Worm (Caenorhabditis elegans) whole organism, midembryonic: ENCODE data around the gene ZC239.22.

Experiments used
- T22C8.4 ChIP-seq: fragments of 200-800 bp; sonication (Bioruptor generic); IDR thresholded peaks from 2 replicates; pipeline ENCODE4 v1.3.6; 2022; ENCODE audit warnings: missing genetic modification characterization, missing compliant biosample characterization
- flt-1 ChIP-seq: fragments of 200-800 bp; sonication (Bioruptor generic); IDR thresholded peaks from 2 replicates; pipeline ENCODE4 v1.3.6; 2022; ENCODE audit warnings: missing genetic modification characterization, missing compliant biosample characterization
- klf-2 ChIP-seq: fragments of 200-800 bp; sonication (Bioruptor generic); conservative IDR thresholded peaks from 2 replicates; pipeline ENCODE4 v1.3.6; 2022; ENCODE audit warnings: missing genetic modification reagents, missing genetic modification characterization, missing compliant biosample characterization
- med-1 ChIP-seq: sonication (generic microtip); optimal IDR thresholded peaks from 2 replicates; lab custom pipeline; 2017; ENCODE audit warnings: missing genetic modification characterization, mild to moderate bottlenecking, missing compliant biosample characterization, antibody characterized with exemption, missing genetic modification reagents; ENCODE audit not compliant: insufficient read depth
- ref-1 ChIP-seq: fragments of 200-800 bp; sonication (Bioruptor generic); conservative IDR thresholded peaks from 2 replicates; pipeline ENCODE4 v1.3.6; 2022; ENCODE audit warnings: missing genetic modification reagents, missing genetic modification characterization, missing compliant biosample characterization
- tab-1 ChIP-seq: fragments of 200-800 bp; sonication (Bioruptor generic); IDR thresholded peaks from 2 replicates; pipeline ENCODE4 v1.3.6; 2022; ENCODE audit warnings: missing genetic modification characterization, missing compliant biosample characterization
- ztf-23 ChIP-seq: fragments of 200-800 bp; sonication (Bioruptor generic); IDR thresholded peaks from 2 replicates; pipeline ENCODE4 v1.3.6; 2022; ENCODE audit warnings: missing genetic modification reagents, missing genetic modification characterization, missing compliant biosample characterization
- ztf-29 ChIP-seq: fragments of 200-800 bp; sonication (Bioruptor generic); IDR thresholded peaks from 2 replicates; pipeline ENCODE4 v1.3.6; 2022; ENCODE audit warnings: missing genetic modification reagents, missing genetic modification characterization, missing compliant biosample characterization

DNA sequence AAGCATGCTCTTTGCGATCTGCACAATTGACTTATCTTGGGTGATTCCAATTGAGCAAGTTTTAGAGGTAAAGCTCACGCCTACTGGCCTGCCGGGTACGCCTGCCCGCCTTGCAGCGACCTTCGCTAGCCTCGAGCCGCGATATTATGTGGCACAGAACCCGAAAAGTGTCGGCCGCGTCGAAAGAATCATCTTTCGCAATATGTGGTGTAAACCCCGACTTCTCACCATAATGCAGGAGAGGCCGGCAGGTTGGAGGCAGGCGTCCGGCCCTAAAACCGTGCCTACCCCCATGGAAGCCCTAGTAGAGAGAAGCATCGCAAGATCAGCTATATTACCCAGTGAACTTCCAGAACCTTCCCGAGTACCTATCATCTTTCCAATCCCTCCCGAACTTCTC lies 34.8 kb downstream of the ZC239.22 start:
- TF ChIP-seq T22C8.4 (GFP tag; lab: Robert Waterston, UW) (no peak), tab-1 (GFP tag; lab: Robert Waterston, UW) (no peak), flt-1 (no peak), ztf-29 (GFP tag; lab: Robert Waterston, UW) (no peak), ref-1 (GFP tag; lab: Robert Waterston, UW) (no peak), ztf-23 (GFP tag; lab: Robert Waterston, UW) (no peak), klf-2 (GFP tag; lab: Robert Waterston, UW) (no peak), med-1 (no peak)
